Worm (Caenorhabditis elegans) whole organism, L2 larva: ENCODE measurements around the gene clec-80.

ENCODE experiments used
- aly-2 ChIP-seq: fragments of 150-350 bp; optimal IDR thresholded peaks from 2 replicates; lab custom pipeline; 2014; ENCODE audit warnings: missing biosample characterization, missing genetic modification characterization
- ceh-16 ChIP-seq: fragments of 150-350 bp; optimal IDR thresholded peaks from 2 replicates; lab custom pipeline; 2014; ENCODE audit warnings: missing biosample characterization, missing genetic modification characterization
- fos-1 ChIP-seq: fragments of 150-350 bp; optimal IDR thresholded peaks from 2 replicates; lab custom pipeline; 2014; ENCODE audit warnings: missing biosample characterization, missing genetic modification characterization
- nhr-10 ChIP-seq: sonication (generic microtip); optimal IDR thresholded peaks from 2 replicates; lab custom pipeline; 2017; ENCODE audit warnings: missing biosample characterization, missing genetic modification characterization
- nhr-12 ChIP-seq: fragments of 150-350 bp; optimal IDR thresholded peaks from 2 replicates; lab custom pipeline; 2014; ENCODE audit warnings: missing biosample characterization, missing genetic modification characterization
- nhr-77 ChIP-seq: fragments of 150-350 bp; optimal IDR thresholded peaks from 2 replicates; lab custom pipeline; 2014; ENCODE audit warnings: missing biosample characterization, missing genetic modification characterization
- sma-3 ChIP-seq: sonication (generic microtip); optimal IDR thresholded peaks from 2 replicates; lab custom pipeline; 2016; ENCODE audit warnings: missing genetic modification reagents, missing genetic modification characterization, missing compliant biosample characterization
- unc-62 ChIP-seq: fragments of 150-350 bp; optimal IDR thresholded peaks from 2 replicates; lab custom pipeline; 2014; ENCODE audit warnings: missing biosample characterization, missing genetic modification reagents, missing genetic modification characterization
- ztf-11 ChIP-seq: sonication (generic microtip); optimal IDR thresholded peaks from 2 replicates; lab custom pipeline; 2017; ENCODE audit warnings: missing biosample characterization, missing genetic modification characterization

- TF ChIP-seq sma-3 (GFP tag; lab: Kevin White, UChicago) (peak; percentile 28), aly-2 (tag; lab: Kevin White, UChicago) (no peak), ztf-11 (tag; lab: Kevin White, UChicago) (no peak), ceh-16 (no peak), nhr-10 (tag; lab: Kevin White, UChicago) (no peak), unc-62 (GFP tag; lab: Kevin White, UChicago) (no peak), fos-1 (tag; lab: Kevin White, UChicago) (peak; percentile 10), nhr-12 (no peak), nhr-77 (tag; lab: Kevin White, UChicago) (no peak)
Measured at ce11 chrIV:2785057-2785456, 38.5 kb upstream of the clec-80 start.
